Worm (Caenorhabditis elegans) whole organism, midembryonic: ENCODE results near the gene ZK563.7.

Source experiments
- flt-1 ChIP-seq: fragments of 200-800 bp; sonication (Bioruptor generic); IDR thresholded peaks from 2 replicates; pipeline ENCODE4 v1.3.6; 2022; ENCODE audit warnings: missing genetic modification characterization, missing compliant biosample characterization
- ztf-23 ChIP-seq: fragments of 200-800 bp; sonication (Bioruptor generic); IDR thresholded peaks from 2 replicates; pipeline ENCODE4 v1.3.6; 2022; ENCODE audit warnings: missing genetic modification reagents, missing genetic modification characterization, missing compliant biosample characterization

DNA sequence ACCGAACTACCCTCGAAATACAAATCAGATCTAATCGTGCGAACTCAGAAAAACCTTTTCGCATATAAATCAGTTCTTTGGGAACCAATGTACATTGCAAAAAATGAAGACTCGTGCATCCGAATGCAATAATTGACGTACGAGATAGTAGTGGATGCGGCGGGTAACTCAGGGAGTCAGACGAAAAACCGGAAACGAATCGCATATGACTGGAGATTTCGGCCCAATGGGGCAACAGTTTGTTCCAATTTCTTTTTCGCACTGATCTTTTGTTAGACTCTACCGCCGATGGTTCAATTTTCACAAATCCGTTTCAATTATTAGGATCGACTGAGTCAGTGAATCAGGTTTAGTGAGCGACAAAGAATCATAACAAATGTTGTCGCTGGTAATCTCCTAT lies 13.5 kb upstream of the ZK563.7 start:
- TF ChIP-seq flt-1 (no peak), ztf-23 (GFP tag; lab: Robert Waterston, UW) (no peak)
